Worm (Caenorhabditis elegans) whole organism, L3 larva: ENCODE measurements around the gene EEED8.15.

Experiments used
- ZK546.5 ChIP-seq: sonication (generic microtip); optimal IDR thresholded peaks from 2 replicates; lab custom pipeline; 2017; ENCODE audit warnings: missing biosample characterization, missing genetic modification characterization
- aly-2 ChIP-seq: fragments of 150-350 bp; optimal IDR thresholded peaks from 2 replicates; lab custom pipeline; 2014; ENCODE audit warnings: missing biosample characterization, missing genetic modification characterization
- sea-2 ChIP-seq: fragments of 150-350 bp; sonication (generic microtip); optimal IDR thresholded peaks from 4 replicates; lab custom pipeline; 2014; ENCODE audit warnings: missing biosample characterization, missing genetic modification reagents, missing genetic modification characterization

DNA sequence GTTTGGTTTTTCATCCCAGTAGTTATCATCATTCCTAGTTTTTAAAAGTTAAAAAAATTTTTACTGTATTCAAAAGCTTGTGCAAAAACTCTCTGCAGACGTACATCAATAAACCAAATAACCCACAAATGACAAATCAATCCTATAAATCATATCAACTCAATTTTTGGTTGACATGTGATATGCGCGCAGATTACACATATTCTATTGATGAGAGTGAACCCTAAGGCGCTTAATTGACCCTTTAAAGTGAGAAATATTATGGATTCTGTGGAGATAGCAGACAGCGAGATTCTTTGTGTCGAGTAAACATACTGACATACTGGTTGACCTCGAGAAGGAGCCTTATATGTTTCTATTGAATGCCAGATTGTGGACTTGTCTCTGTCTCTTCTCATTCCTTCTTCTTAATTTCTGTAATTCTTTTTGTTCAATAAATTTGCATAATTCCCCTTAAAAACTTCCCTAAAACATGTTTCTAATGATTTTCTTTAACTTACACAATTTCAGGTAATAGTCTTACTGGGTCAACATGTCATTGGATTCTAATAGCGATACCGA lies 2.7 kb upstream of the EEED8.15 start, which contains the start of gene EEED8.2:
- TF ChIP-seq ZK546.5 (tag; lab: Kevin White, UChicago), result no peak
- TF ChIP-seq sea-2 (GFP tag; lab: Kevin White, UChicago), result no peak
- TF ChIP-seq aly-2 (tag; lab: Kevin White, UChicago), result no peak
